Worm (Caenorhabditis elegans) whole organism, midembryonic: ENCODE results near the gene gldi-6.

Experiments used
- T22C8.4 ChIP-seq: fragments of 200-800 bp; sonication (Bioruptor generic); IDR thresholded peaks from 2 replicates; pipeline ENCODE4 v1.3.6; 2022; ENCODE audit warnings: missing genetic modification characterization, missing compliant biosample characterization
- cog-1 ChIP-seq: sonication (generic microtip); optimal IDR thresholded peaks from 2 replicates; lab custom pipeline; 2016; ENCODE audit warnings: missing genetic modification characterization, missing compliant biosample characterization
- flt-1 ChIP-seq: fragments of 200-800 bp; sonication (Bioruptor generic); IDR thresholded peaks from 2 replicates; pipeline ENCODE4 v1.3.6; 2022; ENCODE audit warnings: missing genetic modification characterization, missing compliant biosample characterization
- klf-2 ChIP-seq: fragments of 200-800 bp; sonication (Bioruptor generic); conservative IDR thresholded peaks from 2 replicates; pipeline ENCODE4 v1.3.6; 2022; ENCODE audit warnings: missing genetic modification reagents, missing genetic modification characterization, missing compliant biosample characterization
- med-1 ChIP-seq: sonication (generic microtip); optimal IDR thresholded peaks from 2 replicates; lab custom pipeline; 2017; ENCODE audit warnings: missing genetic modification characterization, mild to moderate bottlenecking, missing compliant biosample characterization, antibody characterized with exemption, missing genetic modification reagents; ENCODE audit not compliant: insufficient read depth
- ref-1 ChIP-seq: fragments of 200-800 bp; sonication (Bioruptor generic); conservative IDR thresholded peaks from 2 replicates; pipeline ENCODE4 v1.3.6; 2022; ENCODE audit warnings: missing genetic modification reagents, missing genetic modification characterization, missing compliant biosample characterization
- tab-1 ChIP-seq: fragments of 200-800 bp; sonication (Bioruptor generic); IDR thresholded peaks from 2 replicates; pipeline ENCODE4 v1.3.6; 2022; ENCODE audit warnings: missing genetic modification characterization, missing compliant biosample characterization
- ztf-29 ChIP-seq: fragments of 200-800 bp; sonication (Bioruptor generic); IDR thresholded peaks from 2 replicates; pipeline ENCODE4 v1.3.6; 2022; ENCODE audit warnings: missing genetic modification reagents, missing genetic modification characterization, missing compliant biosample characterization

DNA sequence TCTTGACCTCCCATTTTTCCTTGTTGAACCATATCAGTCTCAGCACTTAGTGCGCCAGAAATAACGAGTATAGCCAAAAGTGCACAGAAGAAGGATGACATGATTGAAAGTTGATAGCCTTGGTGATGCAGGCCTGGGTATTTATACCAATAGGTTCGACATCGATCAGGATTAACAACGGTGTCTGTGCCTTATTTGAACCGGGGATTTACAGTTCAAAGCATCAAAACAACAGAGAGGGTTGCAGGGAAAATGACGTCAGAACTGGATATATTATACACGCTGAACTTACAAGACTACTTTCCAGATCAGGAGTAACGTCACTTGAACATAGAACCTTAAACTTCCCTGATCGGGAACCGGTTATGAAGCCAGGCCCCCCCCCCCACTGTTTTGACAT is 25.6 kb downstream of the gldi-6 start, which contains the start of gene Y49F6B.12:
- TF ChIP-seq flt-1 (no peak), ztf-29 (no peak), tab-1 (GFP tag; lab: Robert Waterston, UW) (no peak), med-1 (no peak), ref-1 (no peak), klf-2 (GFP tag; lab: Robert Waterston, UW) (no peak), cog-1 (tag; lab: Kevin White, UChicago) (no peak), T22C8.4 (GFP tag; lab: Robert Waterston, UW) (no peak)
